Worm (Caenorhabditis elegans) whole organism, mixed stage, embryonic: Measurements from ENCODE around the gene Y75B8A.10.

Source experiments
- blmp-1 ChIP-seq: fragments of 150-350 bp; optimal IDR thresholded peaks from 2 replicates; lab custom pipeline; 2014; ENCODE audit warnings: missing biosample characterization, missing genetic modification characterization
- ceh-83 ChIP-seq: fragments of 200-800 bp; sonication (Bioruptor generic); optimal IDR thresholded peaks from 2 replicates; lab custom pipeline; 2018; ENCODE audit warnings: mild to moderate bottlenecking, missing genetic modification characterization, missing compliant biosample characterization
- drap-1 ChIP-seq: fragments of 200-800 bp; sonication (Bioruptor generic); optimal IDR thresholded peaks from 3 replicates; lab custom pipeline; 2018; ENCODE audit warnings: mild to moderate bottlenecking, missing genetic modification characterization, missing compliant biosample characterization
- elt-3 ChIP-seq: fragments of 150-350 bp; optimal IDR thresholded peaks from 2 replicates; lab custom pipeline; 2014; ENCODE audit warnings: missing biosample characterization, missing genetic modification characterization
- ham-2 ChIP-seq: fragments of 200-800 bp; sonication (Bioruptor generic); optimal IDR thresholded peaks from 2 replicates; lab custom pipeline; 2018; ENCODE audit warnings: mild to moderate bottlenecking, missing genetic modification characterization, missing compliant biosample characterization
- hlh-1 ChIP-seq: fragments of 150-350 bp; optimal IDR thresholded peaks from 2 replicates; lab custom pipeline; 2014; ENCODE audit warnings: missing biosample characterization, missing genetic modification reagents, missing genetic modification characterization
- mep-1 ChIP-seq: fragments of 150-350 bp; optimal IDR thresholded peaks from 2 replicates; lab custom pipeline; 2017; ENCODE audit warnings: missing biosample characterization, missing genetic modification reagents, missing genetic modification characterization, inconsistent platforms
- nhr-2 ChIP-seq: fragments of 150-350 bp; optimal IDR thresholded peaks from 2 replicates; lab custom pipeline; 2014; ENCODE audit warnings: missing biosample characterization, missing genetic modification characterization
- nhr-28 ChIP-seq: fragments of 150-350 bp; optimal IDR thresholded peaks from 2 replicates; lab custom pipeline; 2014; ENCODE audit warnings: missing biosample characterization, missing genetic modification characterization
- nhr-76 ChIP-seq: sonication (generic microtip); optimal IDR thresholded peaks from 2 replicates; lab custom pipeline; 2017; ENCODE audit warnings: missing biosample characterization, missing genetic modification characterization
- sptf-1 ChIP-seq: sonication (generic microtip); optimal IDR thresholded peaks from 2 replicates; lab custom pipeline; 2017; ENCODE audit warnings: mild to moderate bottlenecking, missing genetic modification characterization, moderate library complexity, missing compliant biosample characterization
- zip-8 ChIP-seq: fragments of 150-350 bp; optimal IDR thresholded peaks from 2 replicates; lab custom pipeline; 2014; ENCODE audit warnings: missing biosample characterization, missing genetic modification characterization

Gene Y75B8A.10

ce11 chrIII:12133121-12133520 is 49.7 kb downstream of the Y75B8A.10 start:
- TF ChIP-seq nhr-28 (tag; lab: Kevin White, UChicago) (no peak), ceh-83 (GFP tag; lab: Kevin White, UChicago) (no peak), mep-1 (tag; lab: Kevin White, UChicago) (no peak), drap-1 (GFP tag; lab: Kevin White, UChicago) (no peak), blmp-1 (no peak), hlh-1 (tag; lab: Kevin White, UChicago) (no peak), zip-8 (tag; lab: Kevin White, UChicago) (no peak), nhr-76 (tag; lab: Kevin White, UChicago) (no peak), nhr-2 (tag; lab: Kevin White, UChicago) (no peak), sptf-1 (no peak), ham-2 (GFP tag; lab: Kevin White, UChicago) (no peak), elt-3 (tag; lab: Kevin White, UChicago) (no peak)

ce11 chrIII:12131751-12132150 is 51.1 kb downstream of the Y75B8A.10 start:
- TF ChIP-seq ham-2 (GFP tag; lab: Kevin White, UChicago) (peak; percentile 75), drap-1 (GFP tag; lab: Kevin White, UChicago) (no peak)
- TF ChIP-seq, all 35 proteins: peak for 1
